Worm (Caenorhabditis elegans) whole organism, young adult: ENCODE measurements around the gene cdo-1.
"Not testable (repeated sequence)": the region's sequence is repeated elsewhere in the genome, so short reads cannot be mapped to it uniquely, and the experiment has no call there.

Experiments used
- B0035.1 ChIP-seq: sonication (generic microtip); optimal IDR thresholded peaks from 2 replicates; lab custom pipeline; 2016; ENCODE audit warnings: missing genetic modification characterization, mild to moderate bottlenecking, missing compliant biosample characterization, missing genotype, missing genetic modification reagents
- T07F8.4 ChIP-seq: sonication (generic microtip); optimal IDR thresholded peaks from 2 replicates; lab custom pipeline; 2016; ENCODE audit warnings: mild to moderate bottlenecking, missing genetic modification characterization, moderate library complexity, missing compliant biosample characterization
- ZK185.1 ChIP-seq: sonication (generic microtip); optimal IDR thresholded peaks from 2 replicates; lab custom pipeline; 2016; ENCODE audit warnings: mild to moderate bottlenecking, missing genetic modification characterization, missing compliant biosample characterization; ENCODE audit not compliant: poor library complexity, severe bottlenecking
- akir-1 ChIP-seq: fragments of 200-800 bp; sonication (Bioruptor generic); optimal IDR thresholded peaks from 2 replicates; lab custom pipeline; 2018; ENCODE audit warnings: mild to moderate bottlenecking, missing genetic modification characterization, moderate library complexity, missing compliant biosample characterization
- attf-3 ChIP-seq: fragments of 200-800 bp; sonication (Bioruptor generic); conservative IDR thresholded peaks from 2 replicates; pipeline ENCODE4 v1.3.6; 2022; ENCODE audit warnings: missing genetic modification reagents, missing genetic modification characterization, missing compliant biosample characterization
- ceh-58 ChIP-seq: fragments of 200-800 bp; sonication (Bioruptor generic); IDR thresholded peaks from 2 replicates; pipeline ENCODE4 v1.3.6; 2022; ENCODE audit warnings: missing genetic modification characterization, missing compliant biosample characterization
- him-1 ChIP-seq: sonication (generic microtip); optimal IDR thresholded peaks from 2 replicates; lab custom pipeline; 2016; ENCODE audit warnings: missing genotype, missing genetic modification reagents, missing genetic modification characterization, missing compliant biosample characterization
- lin-35 ChIP-seq, 3 experiments: fragments of 150-350 bp in 2 of 3; sonication (generic microtip) in 1 of 3; optimal IDR thresholded peaks; 2 replicates each; lab custom pipeline; 2014 to 2018; ENCODE audit warnings: missing biosample characterization in 3 of 3, missing genetic modification characterization in 3 of 3, missing genetic modification reagents in 3 of 3
- pha-4 ChIP-seq: fragments of 150-350 bp; sonication (generic microtip); optimal IDR thresholded peaks from 2 replicates; lab custom pipeline; 2014; ENCODE audit warnings: missing biosample characterization, missing genetic modification reagents, missing genetic modification characterization
- unc-130 ChIP-seq: sonication (generic microtip); optimal IDR thresholded peaks from 2 replicates; lab custom pipeline; 2016; ENCODE audit warnings: missing genetic modification reagents, missing genetic modification characterization, missing compliant biosample characterization
- zim-3 ChIP-seq: sonication (generic microtip); optimal IDR thresholded peaks from 2 replicates; lab custom pipeline; 2017; ENCODE audit warnings: mild to moderate bottlenecking, missing genetic modification characterization, moderate library complexity, missing compliant biosample characterization

DNA sequence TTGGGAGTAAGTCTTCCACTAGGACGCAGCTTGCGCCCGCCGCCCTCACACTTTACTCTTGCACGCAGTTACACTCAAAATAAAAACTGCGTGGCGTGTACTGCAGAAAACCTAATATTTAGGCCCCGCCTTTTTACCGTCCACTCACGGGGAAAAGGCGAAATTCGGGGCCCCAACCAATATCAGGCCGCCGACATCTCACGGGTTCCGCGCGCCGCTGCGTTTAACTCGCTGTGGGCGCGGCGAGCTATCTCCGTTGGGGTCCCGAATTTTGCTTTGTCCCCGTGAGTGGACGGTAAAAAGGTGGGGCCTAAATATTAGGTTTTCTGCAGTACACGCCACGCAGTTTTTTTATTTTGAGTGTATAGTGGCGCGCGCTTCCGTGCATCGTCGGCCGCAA, 29.2 kb upstream of the cdo-1 start:
- TF ChIP-seq attf-3; lin-35 (GFP tag; optimal IDR thresholded peaks at IDR 0.05; lab: Kevin White, UChicago); ZK185.1 (tag; lab: Kevin White, UChicago); T07F8.4 (tag; lab: Kevin White, UChicago); pha-4 (tag; lab: Kevin White, UChicago); akir-1 (GFP tag; lab: Kevin White, UChicago); ceh-58 (GFP tag; lab: Robert Waterston, UW); zim-3 (tag; lab: Kevin White, UChicago); unc-130 (GFP tag; lab: Kevin White, UChicago); B0035.1; him-1 (tag; lab: Kevin White, UChicago): not testable (repeated sequence)
